Fruit fly (Drosophila melanogaster): ENCODE data around the gene CG32152.

The CG32152 gene

dm6 chr3L:16131264-16132066, 12.4 kb downstream of the CG32152 start, which contains the start of the genes Trs20 and elg1 (continued):
- TF ChIP-seq kni (GFP tag; optimal IDR thresholded peaks at IDR 0.05), result peak; percentile 5
- no peak for TF ChIP-seq ems (GFP tag; optimal IDR thresholded peaks at IDR 0.05)
- TF ChIP-seq H15 (GFP tag; IDR thresholded peaks at IDR 0.05), result no peak
- peak; percentile 39 for TF ChIP-seq CG2116 (GFP tag; optimal IDR thresholded peaks at IDR 0.05)
- peak; percentile 46 for TF ChIP-seq CG18599 (GFP tag; optimal IDR thresholded peaks at IDR 0.05)
- no peak for TF ChIP-seq CG17568 (GFP tag; optimal IDR thresholded peaks at IDR 0.05)
- no peak for TF ChIP-seq Camta (GFP tag; optimal IDR thresholded peaks at IDR 0.05)
- no peak for TF ChIP-seq CG31388 (GFP tag; optimal IDR thresholded peaks at IDR 0.05)
- peak; percentile 35 for TF ChIP-seq Xbp1 (GFP tag; optimal IDR thresholded peaks at IDR 0.05)
- no peak for TF ChIP-seq CG5953 (GFP tag; IDR thresholded peaks at IDR 0.05)
- no peak for TF ChIP-seq CG10565 (GFP tag; optimal IDR thresholded peaks at IDR 0.05)
- no peak for TF ChIP-seq Adf1 (GFP tag; IDR thresholded peaks at IDR 0.05)
- peak; percentile 43 for TF ChIP-seq CG4424 (GFP tag; optimal IDR thresholded peaks at IDR 0.05)
- TF ChIP-seq CG7839 (tag; optimal IDR thresholded peaks at IDR 0.05), result peak; percentile 74
- TF ChIP-seq Sry-β (GFP tag; optimal IDR thresholded peaks at IDR 0.05), result no peak
- no peak for TF ChIP-seq CG17612 (GFP tag; IDR thresholded peaks at IDR 0.05)
- peak; percentile 13; the same call in 1 of the 3 replicates for TF ChIP-seq ci (GFP tag; IDR thresholded peaks at IDR 0.05)
- no peak for TF ChIP-seq wdn (GFP tag; IDR thresholded peaks at IDR 0.05)
- TF ChIP-seq pita (GFP tag; optimal IDR thresholded peaks at IDR 0.05), result no peak
- no peak for TF ChIP-seq Bteb2 (GFP tag; optimal IDR thresholded peaks at IDR 0.05)
- TF ChIP-seq Blimp-1 (GFP tag; optimal IDR thresholded peaks at IDR 0.05), result no peak
- TF ChIP-seq jigr1 (GFP tag; IDR thresholded peaks at IDR 0.05), result no peak
- no peak for TF ChIP-seq ttk (GFP tag; IDR thresholded peaks at IDR 0.05)
- no peak for TF ChIP-seq Max (GFP tag; optimal IDR thresholded peaks at IDR 0.05)
- peak; percentile 54; the same call in 1 of the 2 replicates for TF ChIP-seq HLH3B (GFP tag; IDR thresholded peaks at IDR 0.05)
- peak in 1 of 3 experiments; percentile 61 for TF ChIP-seq lola (GFP tag; optimal IDR thresholded peaks at IDR 0.05)
- no peak for TF ChIP-seq Gsc (GFP tag; IDR thresholded peaks at IDR 0.05)
- no peak for TF ChIP-seq CG7786 (GFP tag; optimal IDR thresholded peaks at IDR 0.05)
- peak; percentile 77 for TF ChIP-seq sens (GFP tag)
- TF ChIP-seq CG17361 (GFP tag; IDR thresholded peaks at IDR 0.05), result peak; percentile 88; the same call in 2 of the 3 replicates
- peak; percentile 17; the same call in 1 of the 3 replicates for TF ChIP-seq Aef1 (GFP tag; IDR thresholded peaks at IDR 0.05)
- TF ChIP-seq gsb (GFP tag; IDR thresholded peaks at IDR 0.05), result no peak
- peak; percentile 13 for TF ChIP-seq CG7271 (tag; optimal IDR thresholded peaks at IDR 0.05)
- no peak for TF ChIP-seq chinmo (GFP tag; IDR thresholded peaks at IDR 0.05; ENCODE audit: partially characterized antibody)
- TF ChIP-seq CG1603 (tag; optimal IDR thresholded peaks at IDR 0.05), result peak; percentile 43
- peak; percentile 51 for TF ChIP-seq CG9797 (GFP tag; optimal IDR thresholded peaks at IDR 0.05)
- TF ChIP-seq HmgZ (tag; optimal IDR thresholded peaks at IDR 0.05), result peak; percentile 10
- TF ChIP-seq Dip2 (GFP tag; IDR thresholded peaks at IDR 0.05), result no peak
- 0 out of 2 replicates have a peak, but pooled peaks have one; percentile 27 for TF ChIP-seq CG4404 (GFP tag; IDR thresholded peaks at IDR 0.05)
- TF ChIP-seq CG7928 (GFP tag; optimal IDR thresholded peaks at IDR 0.05), result no peak
- peak; percentile 85 for TF ChIP-seq CG2712 (tag; optimal IDR thresholded peaks at IDR 0.05)
- TF ChIP-seq CG2120 (GFP tag; optimal IDR thresholded peaks at IDR 0.05), result peak; percentile 42
- TF ChIP-seq CG10979 (tag; optimal IDR thresholded peaks at IDR 0.05), result peak; percentile 65
- peak; percentile 11 for TF ChIP-seq Hand (GFP tag; optimal IDR thresholded peaks at IDR 0.05)
- no peak for TF ChIP-seq CG5180 (GFP tag; optimal IDR thresholded peaks at IDR 0.05)
- peak; percentile 81 for TF ChIP-seq gem (tag; optimal IDR thresholded peaks at IDR 0.05)
- TF ChIP-seq sim (GFP tag; IDR thresholded peaks at IDR 0.05), result no peak
- peak; percentile 56 for TF ChIP-seq CG10209 (GFP tag; optimal IDR thresholded peaks at IDR 0.05)
- TF ChIP-seq Pdp1 (GFP tag; optimal IDR thresholded peaks at IDR 0.05), result peak in 1 of 2 experiments; percentile 5
